Fruit fly (Drosophila melanogaster): Measurements from ENCODE around the gene Tim9a.

DNA sequence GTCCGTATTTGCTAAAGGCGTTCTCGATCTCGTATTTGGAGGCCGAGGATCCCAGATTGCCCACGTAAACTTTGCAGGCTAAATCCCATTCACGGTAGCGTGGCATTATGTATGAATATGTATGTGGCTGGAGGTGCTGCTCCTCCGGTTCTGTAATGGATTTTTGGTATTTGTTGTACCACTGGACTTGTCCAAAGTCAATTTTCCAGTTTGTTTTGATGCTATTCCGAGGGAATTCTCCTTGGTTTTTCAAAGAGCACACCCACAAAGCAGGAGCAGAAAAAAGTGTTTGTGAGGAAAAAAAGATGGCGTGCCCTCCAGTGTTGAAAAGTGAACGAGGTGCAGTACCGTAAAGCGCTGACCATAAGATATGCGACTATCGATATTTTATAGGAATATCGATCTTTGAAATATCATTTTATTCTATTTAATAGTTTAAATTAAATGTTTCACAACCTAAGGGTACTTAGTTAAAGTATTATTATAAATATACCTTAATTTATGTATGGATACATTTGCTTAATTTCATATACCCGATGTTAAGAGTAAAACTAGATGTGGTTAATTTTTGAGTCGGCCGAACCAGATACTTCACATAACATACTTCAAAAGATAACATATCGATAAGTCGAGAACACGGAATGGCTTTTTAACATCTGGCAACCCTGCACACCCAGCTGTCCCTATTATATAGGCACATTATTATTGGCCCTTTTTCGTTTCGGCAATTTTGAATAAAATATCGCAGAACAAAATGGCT is at the start of gene Tim9a, which contains the start of gene Rbp1-like:
- TF ChIP-seq usp (GFP tag; optimal IDR thresholded peaks at IDR 0.05) (no peak), EcR (GFP tag; optimal IDR thresholded peaks at IDR 0.05) (no peak), Dll (optimal IDR thresholded peaks at IDR 0.05) (no peak)

Data from whole organism.